Worm (Caenorhabditis elegans) whole organism, L4/young adult: Measurements from ENCODE around the gene gex-3.
A peak's percentile ranks its signal among the peaks of the same experiment; 100 is the strongest.

Experiments
- W03F9.2 ChIP-seq: fragments of 150-350 bp; optimal IDR thresholded peaks from 2 replicates; lab custom pipeline; 2014; ENCODE audit warnings: missing biosample characterization, missing genetic modification characterization
- dao-5 ChIP-seq: sonication (generic microtip); optimal IDR thresholded peaks from 2 replicates; lab custom pipeline; 2016; ENCODE audit warnings: missing genotype, missing genetic modification characterization, moderate library complexity, missing compliant biosample characterization
- him-1 ChIP-seq: sonication (generic microtip); optimal IDR thresholded peaks from 2 replicates; lab custom pipeline; 2016; ENCODE audit warnings: missing genotype, missing genetic modification reagents, missing genetic modification characterization, missing compliant biosample characterization

The gex-3 gene

DNA sequence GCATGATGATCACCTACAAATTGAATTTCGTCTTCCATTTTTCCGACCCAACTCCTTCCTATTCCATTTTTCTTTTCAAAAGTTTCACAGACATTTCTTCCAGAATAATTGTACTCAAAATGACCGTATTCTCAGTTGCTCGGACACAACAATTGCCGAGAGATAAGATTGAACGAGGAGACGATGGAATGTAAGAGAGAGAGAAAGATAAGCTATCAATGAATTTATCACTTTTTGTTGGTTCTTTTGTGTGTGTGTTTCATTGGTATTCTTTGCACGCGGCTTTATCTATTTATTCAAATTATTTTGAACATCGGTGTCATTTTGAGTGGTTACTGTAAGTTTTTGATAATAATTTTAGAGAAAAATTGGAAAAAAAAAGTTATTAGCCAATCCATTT is 16.2 kb downstream of the gex-3 start, which contains the start of gene ugt-65:
Gene ugt-65 (plus strand): TSS at position 229 of the 400 bp plus-strand sequence.
- TF ChIP-seq W03F9.2 (no peak), him-1 (tag; lab: Kevin White, UChicago) (no peak), dao-5 (tag; lab: Kevin White, UChicago) (no peak)

- TF ChIP-seq W03F9.2 (no peak), him-1 (tag; lab: Kevin White, UChicago) (no peak), dao-5 (tag; lab: Kevin White, UChicago) (no peak)
Observed at ce11 chrIV:12425595-12425994, 21.4 kb downstream of the gex-3 start.

ce11 chrIV:12427687-12428284 is 23.6 kb downstream of the gex-3 start:
- TF ChIP-seq W03F9.2 (no peak), him-1 (tag; lab: Kevin White, UChicago) (no peak), dao-5 (tag; lab: Kevin White, UChicago) (no peak)

- TF ChIP-seq dao-5 (tag; lab: Kevin White, UChicago) (no peak), him-1 (tag; lab: Kevin White, UChicago) (no peak)
Observed at ce11 chrIV:12428467-12428866, 24.2 kb downstream of the gex-3 start, which contains the start of gene col-130. col-130 (minus strand) TSS chrIV:12428516.

ce11 chrIV:12429504-12429903 is 25.3 kb downstream of the gex-3 start:
- TF ChIP-seq W03F9.2 (no peak), dao-5 (tag; lab: Kevin White, UChicago) (no peak), him-1 (tag; lab: Kevin White, UChicago) (no peak)

ce11 chrIV:12431755-12432154 is 27.5 kb downstream of the gex-3 start:
- no peak for TF ChIP-seq him-1 (tag; lab: Kevin White, UChicago)
- TF ChIP-seq W03F9.2: no peak
- no peak for TF ChIP-seq dao-5 (tag; lab: Kevin White, UChicago)

DNA sequence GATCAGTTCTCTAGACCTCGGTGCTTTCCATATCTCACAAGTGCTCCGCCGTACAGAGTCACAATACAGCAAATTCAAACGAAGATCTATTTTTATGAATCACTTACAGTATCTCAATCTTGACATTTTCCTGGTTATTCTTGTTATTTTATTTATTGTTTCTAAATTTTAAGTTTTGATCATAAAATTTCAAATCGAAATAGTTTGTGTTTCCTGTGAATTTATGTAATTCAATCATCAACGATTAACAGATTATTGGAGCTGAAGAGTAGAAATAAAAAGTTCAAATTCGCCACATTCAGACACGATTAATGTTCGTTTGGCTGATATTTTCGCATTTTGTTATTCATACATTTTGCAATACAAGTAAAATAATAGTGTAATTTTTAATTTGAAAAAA is 28.1 kb downstream of the gex-3 start, which contains the start of gene clec-184:
Gene clec-184 (plus strand): TSS at position 301 of the 400 bp plus-strand sequence.
- TF ChIP-seq dao-5 (tag; lab: Kevin White, UChicago) (no peak), W03F9.2 (no peak), him-1 (tag; lab: Kevin White, UChicago) (no peak)

ce11 chrIV:12435442-12435841 is 31.2 kb downstream of the gex-3 start, which contains the start of gene irg-4:
irg-4 (plus strand) TSS chrIV:12435833.
- TF ChIP-seq him-1 (tag; lab: Kevin White, UChicago) (no peak), dao-5 (tag; lab: Kevin White, UChicago) (no peak), W03F9.2 (no peak)

ce11 chrIV:12438359-12438758 is 34.1 kb downstream of the gex-3 start, which contains the start of gene clec-185:
clec-185 (plus strand) TSS chrIV:12438659.
- TF ChIP-seq him-1 (tag; lab: Kevin White, UChicago): no peak
- TF ChIP-seq dao-5 (tag; lab: Kevin White, UChicago): no peak
- no peak for TF ChIP-seq W03F9.2

- no peak for TF ChIP-seq him-1 (tag; lab: Kevin White, UChicago)
- no peak for TF ChIP-seq dao-5 (tag; lab: Kevin White, UChicago)
- no peak for TF ChIP-seq W03F9.2
Observed at ce11 chrIV:12441715-12442114, 37.5 kb downstream of the gex-3 start, which contains the start of gene C25G4.17. C25G4.17 (plus strand) TSS chrIV:12442015.

DNA sequence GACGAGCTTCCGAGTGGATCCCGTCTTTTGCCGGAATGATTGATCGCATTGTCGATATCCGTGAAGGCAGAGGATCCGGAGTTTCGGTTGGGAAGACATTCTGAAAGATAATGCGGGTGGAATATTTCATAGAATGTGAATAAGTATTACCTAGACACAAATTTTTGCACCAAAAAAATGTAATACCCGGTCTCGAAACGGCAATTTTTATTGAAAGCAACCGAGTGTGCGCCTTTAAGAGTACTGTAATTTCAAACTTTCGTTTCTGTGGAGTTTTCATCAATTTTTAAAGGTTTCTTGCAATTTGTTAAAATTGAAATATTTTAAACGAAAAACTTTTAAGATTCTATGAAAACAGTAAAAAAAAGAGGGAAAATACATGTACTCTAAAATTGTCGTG is 39.7 kb downstream of the gex-3 start, which contains the start of gene C25G4.2:
Gene C25G4.2 (minus strand): TSS at position 100 of the 400 bp plus-strand sequence.
- TF ChIP-seq dao-5 (tag; lab: Kevin White, UChicago): no peak
- no peak for TF ChIP-seq W03F9.2
- TF ChIP-seq him-1 (tag; lab: Kevin White, UChicago): no peak

- TF ChIP-seq dao-5 (tag; lab: Kevin White, UChicago) (no peak), him-1 (tag; lab: Kevin White, UChicago) (no peak), W03F9.2 (no peak)
Observed at ce11 chrIV:12445463-12445934, 41.3 kb downstream of the gex-3 start, which contains the start of gene C25G4.3. C25G4.3 (minus strand) TSS chrIV:12445884.

DNA sequence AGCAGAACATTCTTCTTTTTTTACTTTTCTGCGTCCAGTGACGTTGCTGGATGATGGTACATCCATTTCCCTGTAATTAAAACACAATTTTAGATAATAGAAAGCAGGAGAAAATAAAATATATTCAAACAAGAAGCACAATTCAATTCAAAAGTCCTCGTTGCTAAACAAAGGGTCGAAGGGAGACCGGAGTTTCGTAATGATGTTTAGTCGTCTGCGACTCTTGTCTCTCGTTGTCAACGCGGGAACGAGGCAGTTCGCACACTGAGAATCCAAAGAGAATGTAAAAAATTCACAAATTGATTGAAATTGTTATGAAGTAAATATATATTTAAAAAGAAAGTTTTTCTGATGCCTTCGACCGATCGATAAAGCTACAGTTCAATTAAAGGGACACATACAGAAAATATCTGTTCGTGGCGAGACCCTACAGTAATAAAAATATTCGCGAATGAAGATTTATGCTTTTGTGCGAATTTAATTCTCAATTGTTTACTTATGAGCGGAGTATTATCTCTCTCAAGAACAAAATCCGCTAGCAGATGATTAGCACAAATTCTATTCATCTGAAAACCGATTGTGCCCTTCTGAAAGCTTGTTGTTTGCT is 47.1 kb downstream of the gex-3 start, which contains the start of gene dpy-26:
Gene dpy-26 (minus strand): TSS at position 111 of the 607 bp plus-strand sequence.
- TF ChIP-seq dao-5 (tag; lab: Kevin White, UChicago) (no peak), W03F9.2 (peak; percentile 7), him-1 (tag; lab: Kevin White, UChicago) (no peak)

ce11 chrIV:12454115-12454514 is 49.9 kb downstream of the gex-3 start, which contains the start of gene spe-44:
spe-44 (minus strand) TSS chrIV:12454215.
- no peak for TF ChIP-seq W03F9.2
- TF ChIP-seq him-1 (tag; lab: Kevin White, UChicago): no peak
- TF ChIP-seq dao-5 (tag; lab: Kevin White, UChicago): no peak
